Worm (Caenorhabditis elegans) whole organism, L1 larva: Measurements from ENCODE around the gene cylc-1.

Experiments
- C34B4.2 ChIP-seq: sonication (generic microtip); optimal IDR thresholded peaks from 2 replicates; lab custom pipeline; 2017; ENCODE audit warnings: mild to moderate bottlenecking, missing genetic modification characterization, missing compliant biosample characterization
- Y116A8C.19 ChIP-seq: sonication (generic microtip); optimal IDR thresholded peaks from 2 replicates; lab custom pipeline; 2016; ENCODE audit warnings: missing compliant biosample characterization, missing genetic modification characterization, borderline replicate concordance
- aha-1 ChIP-seq: fragments of 150-350 bp; optimal IDR thresholded peaks from 2 replicates; lab custom pipeline; 2014; ENCODE audit warnings: missing biosample characterization, missing genetic modification characterization
- alr-1 ChIP-seq: fragments of 200-800 bp; sonication (Bioruptor generic); optimal IDR thresholded peaks from 2 replicates; lab custom pipeline; 2018; ENCODE audit warnings: borderline replicate concordance, mild to moderate bottlenecking, missing genetic modification characterization, missing compliant biosample characterization
- aly-2 ChIP-seq: fragments of 150-350 bp; optimal IDR thresholded peaks from 2 replicates; lab custom pipeline; 2014; ENCODE audit warnings: missing biosample characterization, missing genetic modification characterization
- ama-1 ChIP-seq: fragments of 150-350 bp; optimal IDR thresholded peaks from 2 replicates; lab custom pipeline; 2014
- blmp-1 ChIP-seq: fragments of 150-350 bp; optimal IDR thresholded peaks from 2 replicates; lab custom pipeline; 2014; ENCODE audit warnings: missing biosample characterization, missing genetic modification characterization
- ceh-63 ChIP-seq: fragments of 200-800 bp; sonication (Bioruptor generic); optimal IDR thresholded peaks from 2 replicates; lab custom pipeline; 2018; ENCODE audit warnings: mild to moderate bottlenecking, missing genetic modification characterization, missing compliant biosample characterization
- ceh-82 ChIP-seq, 3 experiments: fragments of 150-350 bp in 1 of 3; sonication (generic microtip) in 2 of 3; optimal IDR thresholded peaks; 2 replicates each; lab custom pipeline; 2014 to 2017; ENCODE audit warnings: missing biosample characterization in 3 of 3, missing genetic modification characterization in 3 of 3
- ces-1 ChIP-seq: fragments of 150-350 bp; optimal IDR thresholded peaks from 2 replicates; lab custom pipeline; 2014; ENCODE audit warnings: missing biosample characterization, missing genetic modification reagents, missing genetic modification characterization
- dpl-1 ChIP-seq, 3 experiments: fragments of 150-350 bp in 2 of 3; sonication (generic microtip) in 1 of 3; optimal IDR thresholded peaks; 2 replicates each; lab custom pipeline; 2014 to 2017; ENCODE audit warnings: missing biosample characterization in 3 of 3, missing genetic modification characterization in 3 of 3, missing genetic modification reagents in 3 of 3
- efl-1 ChIP-seq, 4 experiments: fragments of 150-350 bp; optimal IDR thresholded peaks in 3 of 4; peaks in 1 of 4; 1 replicate in 1 of 4; 2 replicates in 3 of 4; lab custom pipeline; 2014; ENCODE audit warnings: missing biosample characterization in 2 of 4, missing genetic modification characterization in 2 of 4, missing genetic modification reagents in 2 of 4
- egl-13 ChIP-seq: sonication (generic microtip); optimal IDR thresholded peaks from 2 replicates; lab custom pipeline; 2016; ENCODE audit warnings: missing genotype, missing genetic modification reagents, missing genetic modification characterization, missing compliant biosample characterization
- egl-27 ChIP-seq, 2 experiments: fragments of 150-350 bp in 1 of 2; sonication (generic microtip); optimal IDR thresholded peaks; 3 replicates each; lab custom pipeline; 2017 to 2018; ENCODE audit warnings: missing biosample characterization in 2 of 2, missing genetic modification characterization in 2 of 2, missing genetic modification reagents in 2 of 2
- elt-2 ChIP-seq: sonication (generic microtip); optimal IDR thresholded peaks from 2 replicates; lab custom pipeline; 2016; ENCODE audit warnings: missing genetic modification characterization, mild to moderate bottlenecking, inconsistent platforms, missing compliant biosample characterization, missing genetic modification reagents
- ets-5 ChIP-seq: fragments of 200-800 bp; sonication (Bioruptor generic); IDR thresholded peaks from 2 replicates; pipeline ENCODE4 v1.3.6; 2022; ENCODE audit warnings: missing genetic modification characterization, missing compliant biosample characterization
- fkh-10 ChIP-seq: sonication (generic microtip); optimal IDR thresholded peaks from 2 replicates; lab custom pipeline; 2017; ENCODE audit warnings: missing biosample characterization, missing genetic modification reagents, missing genetic modification characterization
- fkh-8 ChIP-seq: sonication (generic microtip); optimal IDR thresholded peaks from 2 replicates; lab custom pipeline; 2016; ENCODE audit warnings: mild to moderate bottlenecking, missing genetic modification characterization, missing compliant biosample characterization
- fos-1 ChIP-seq: fragments of 150-350 bp; optimal IDR thresholded peaks from 2 replicates; lab custom pipeline; 2014; ENCODE audit warnings: missing biosample characterization, missing genetic modification characterization
- grh-1 ChIP-seq: fragments of 200-800 bp; sonication (Bioruptor generic); IDR thresholded peaks from 2 replicates; pipeline ENCODE4 v1.3.6; 2022; ENCODE audit warnings: missing genetic modification reagents, missing genetic modification characterization, missing compliant biosample characterization
- hlh-4 ChIP-seq: sonication (generic microtip); optimal IDR thresholded peaks from 2 replicates; lab custom pipeline; 2016; ENCODE audit warnings: mild to moderate bottlenecking, missing genetic modification characterization, missing compliant biosample characterization
- hpl-2 ChIP-seq: fragments of 150-350 bp; optimal IDR thresholded peaks from 2 replicates; lab custom pipeline; 2014; ENCODE audit warnings: missing biosample characterization, missing genetic modification reagents, missing genetic modification characterization
- irx-1 ChIP-seq: sonication (generic microtip); optimal IDR thresholded peaks from 2 replicates; lab custom pipeline; 2016; ENCODE audit warnings: missing genetic modification characterization, missing compliant biosample characterization
- lin-13 ChIP-seq: fragments of 150-350 bp; optimal IDR thresholded peaks from 2 replicates; lab custom pipeline; 2014; ENCODE audit warnings: missing biosample characterization, missing genetic modification reagents, missing genetic modification characterization
- lin-14 ChIP-seq: fragments of 200-800 bp; sonication (Bioruptor generic); optimal IDR thresholded peaks from 2 replicates; lab custom pipeline; 2018; ENCODE audit warnings: mild to moderate bottlenecking, missing genetic modification characterization, moderate library complexity, missing compliant biosample characterization
- lin-35 ChIP-seq, 2 experiments: fragments of 150-350 bp; optimal IDR thresholded peaks; 2 replicates each; lab custom pipeline; 2014; ENCODE audit warnings: missing biosample characterization in 2 of 2, missing genetic modification characterization in 2 of 2, missing genetic modification reagents in 2 of 2
- lir-3 ChIP-seq: sonication (generic microtip); optimal IDR thresholded peaks from 2 replicates; lab custom pipeline; 2016; ENCODE audit warnings: mild to moderate bottlenecking, missing genetic modification characterization, moderate library complexity, missing compliant biosample characterization; ENCODE audit not compliant: poor library complexity
- mab-9 ChIP-seq: fragments of 200-800 bp; sonication (Bioruptor generic); IDR thresholded peaks from 2 replicates; pipeline ENCODE4 v1.3.6; 2022; ENCODE audit warnings: missing genetic modification reagents, missing genetic modification characterization, missing compliant biosample characterization
- mef-2 ChIP-seq: fragments of 150-350 bp; optimal IDR thresholded peaks from 2 replicates; lab custom pipeline; 2014; ENCODE audit warnings: missing biosample characterization, missing genetic modification characterization
- mep-1 ChIP-seq: fragments of 150-350 bp; optimal IDR thresholded peaks from 2 replicates; lab custom pipeline; 2014; ENCODE audit warnings: missing biosample characterization, missing genetic modification characterization
- nhr-11 ChIP-seq: fragments of 150-350 bp; optimal IDR thresholded peaks from 2 replicates; lab custom pipeline; 2014; ENCODE audit warnings: missing biosample characterization, missing genetic modification characterization
- nhr-237 ChIP-seq: fragments of 150-350 bp; optimal IDR thresholded peaks from 2 replicates; lab custom pipeline; 2014; ENCODE audit warnings: missing biosample characterization, missing genetic modification characterization
- nhr-28 ChIP-seq: fragments of 150-350 bp; optimal IDR thresholded peaks from 2 replicates; lab custom pipeline; 2014; ENCODE audit warnings: missing biosample characterization, missing genetic modification characterization
- nhr-76 ChIP-seq: sonication (generic microtip); optimal IDR thresholded peaks from 2 replicates; lab custom pipeline; 2017; ENCODE audit warnings: missing biosample characterization, missing genetic modification characterization
- nhr-84 ChIP-seq: sonication (generic microtip); optimal IDR thresholded peaks from 2 replicates; lab custom pipeline; 2017; ENCODE audit warnings: missing biosample characterization, missing genetic modification characterization
- pax-3 ChIP-seq: fragments of 200-800 bp; sonication (Bioruptor generic); optimal IDR thresholded peaks from 2 replicates; lab custom pipeline; 2018; ENCODE audit warnings: mild to moderate bottlenecking, missing genetic modification characterization, moderate library complexity, missing compliant biosample characterization
- pqm-1 ChIP-seq: sonication (generic microtip); optimal IDR thresholded peaks from 3 replicates; lab custom pipeline; 2017; ENCODE audit warnings: missing biosample characterization, missing genetic modification characterization
- rnt-1 ChIP-seq: sonication (generic microtip); optimal IDR thresholded peaks from 2 replicates; lab custom pipeline; 2016; ENCODE audit warnings: mild to moderate bottlenecking, missing genetic modification characterization, moderate library complexity, missing compliant biosample characterization
- skn-1 ChIP-seq: fragments of 150-350 bp; optimal IDR thresholded peaks from 2 replicates; lab custom pipeline; 2014; ENCODE audit warnings: missing biosample characterization, missing genetic modification characterization
- snpc-4 ChIP-seq: fragments of 150-350 bp; optimal IDR thresholded peaks from 2 replicates; lab custom pipeline; 2014; ENCODE audit warnings: missing biosample characterization, missing genetic modification characterization
- snu-23 ChIP-seq: sonication (generic microtip); optimal IDR thresholded peaks from 2 replicates; lab custom pipeline; 2016; ENCODE audit warnings: missing genetic modification characterization, missing compliant biosample characterization
- sox-4 ChIP-seq: sonication (generic microtip); optimal IDR thresholded peaks from 2 replicates; lab custom pipeline; 2016; ENCODE audit warnings: missing genetic modification characterization, missing compliant biosample characterization
- sptf-1 ChIP-seq: fragments of 150-350 bp; optimal IDR thresholded peaks from 2 replicates; lab custom pipeline; 2014; ENCODE audit warnings: missing biosample characterization, missing genetic modification characterization
- sup-37 ChIP-seq: fragments of 200-800 bp; sonication (Bioruptor generic); optimal IDR thresholded peaks from 2 replicates; lab custom pipeline; 2018; ENCODE audit warnings: mild to moderate bottlenecking, missing genetic modification characterization, missing compliant biosample characterization
- swsn-7 ChIP-seq: sonication (generic microtip); optimal IDR thresholded peaks from 2 replicates; lab custom pipeline; 2016; ENCODE audit warnings: missing genetic modification characterization, missing compliant biosample characterization
- tbx-2 ChIP-seq: sonication (generic microtip); optimal IDR thresholded peaks from 2 replicates; lab custom pipeline; 2016; ENCODE audit warnings: missing genetic modification characterization, missing compliant biosample characterization
- tlp-1 ChIP-seq: fragments of 150-350 bp; optimal IDR thresholded peaks from 2 replicates; lab custom pipeline; 2014; ENCODE audit warnings: missing biosample characterization, missing genetic modification characterization
- unc-130 ChIP-seq: fragments of 150-350 bp; optimal IDR thresholded peaks from 2 replicates; lab custom pipeline; 2017; ENCODE audit warnings: missing biosample characterization, missing genetic modification characterization, inconsistent platforms
- vab-15 ChIP-seq: sonication (generic microtip); optimal IDR thresholded peaks from 2 replicates; lab custom pipeline; 2017; ENCODE audit warnings: missing genotype, mild to moderate bottlenecking, missing genetic modification characterization, missing compliant biosample characterization
- xbp-1 ChIP-seq: sonication (generic microtip); optimal IDR thresholded peaks from 2 replicates; lab custom pipeline; 2016; ENCODE audit warnings: missing genetic modification characterization, missing compliant biosample characterization
- zip-4 ChIP-seq: fragments of 200-800 bp; sonication (Bioruptor generic); optimal IDR thresholded peaks from 2 replicates; lab custom pipeline; 2018; ENCODE audit warnings: mild to moderate bottlenecking, missing genetic modification characterization, moderate library complexity, missing compliant biosample characterization
- ztf-11 ChIP-seq, 2 experiments: sonication (generic microtip); optimal IDR thresholded peaks; 2 replicates each; lab custom pipeline; 2016 to 2017; ENCODE audit warnings: missing genetic modification characterization in 2 of 2, missing biosample characterization in 1 of 2, missing compliant biosample characterization in 1 of 2
- ztf-4 ChIP-seq: fragments of 150-350 bp; optimal IDR thresholded peaks from 2 replicates; lab custom pipeline; 2014; ENCODE audit warnings: missing biosample characterization, missing genetic modification characterization

Gene cylc-1

DNA sequence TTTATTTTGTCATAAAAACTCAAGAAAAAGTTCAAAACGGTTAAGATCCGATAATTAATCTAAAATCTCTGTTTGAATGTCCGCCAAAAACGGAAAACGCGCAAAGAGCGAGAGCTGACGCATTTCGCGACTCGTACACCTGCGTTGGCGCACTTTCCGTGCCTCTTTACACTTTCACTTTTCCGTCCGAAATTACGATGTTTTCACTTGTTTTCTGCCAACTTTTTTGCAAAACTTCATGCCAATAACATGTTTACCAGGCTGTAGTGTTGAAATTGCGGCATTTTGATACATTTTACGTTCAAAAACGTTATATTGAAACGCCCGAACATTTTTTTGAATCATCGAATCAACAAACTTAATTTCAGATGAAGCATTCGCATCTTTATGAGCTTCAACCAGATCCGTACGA is 41.8 kb downstream of the cylc-1 start, which contains the start of gene W03F8.4:
TSS of gene W03F8.4 (plus strand) at position 369 of the 412 bp plus-strand sequence.
- TF ChIP-seq rnt-1 (tag; lab: Kevin White, UChicago) (peak; percentile 97), fkh-10 (GFP tag; lab: Kevin White, UChicago) (peak; percentile 67), elt-2 (tag; lab: Kevin White, UChicago) (peak; percentile 82), nhr-11 (tag; lab: Kevin White, UChicago) (peak; percentile 89), aha-1 (tag; lab: Kevin White, UChicago) (peak; percentile 68), ztf-4 (peak; percentile 91), ceh-63 (GFP tag; lab: Kevin White, UChicago) (no peak), mep-1 (tag; lab: Kevin White, UChicago) (peak; percentile 98), skn-1 (tag; lab: Kevin White, UChicago) (peak; percentile 85), ceh-82 (tag; optimal IDR thresholded peaks at IDR 0.05; lab: Kevin White, UChicago) (peak; percentile 92 to 96 (median 95)), grh-1 (peak; percentile 98), ama-1 (no peak), lir-3 (tag; lab: Kevin White, UChicago) (peak; percentile 84), alr-1 (tag; lab: Kevin White, UChicago) (no peak), snu-23 (peak; percentile 98), egl-27 (tag; optimal IDR thresholded peaks at IDR 0.05; lab: Kevin White, UChicago) (peak in 1 of 2 experiments; percentile 43), mab-9 (GFP tag; lab: Robert Waterston, UW) (peak; percentile 88), nhr-237 (tag; lab: Kevin White, UChicago) (peak; percentile 51), sptf-1 (tag; lab: Kevin White, UChicago) (no peak), lin-13 (GFP tag; lab: Kevin White, UChicago) (peak; percentile 90), snpc-4 (tag; lab: Kevin White, UChicago) (peak; percentile 90), xbp-1 (peak; percentile 94), irx-1 (tag; lab: Kevin White, UChicago) (peak; percentile 93), dpl-1 (GFP tag; optimal IDR thresholded peaks at IDR 0.05; lab: Kevin White, UChicago) (peak; percentile 99), egl-13 (peak; percentile 93), ces-1 (no peak), vab-15 (peak; percentile 43), tlp-1 (tag; lab: Kevin White, UChicago) (no peak), unc-130 (tag; lab: Kevin White, UChicago) (peak; percentile 96), hlh-4 (tag; lab: Kevin White, UChicago) (no peak), pqm-1 (tag; lab: Kevin White, UChicago) (no peak), lin-14 (GFP tag; lab: Kevin White, UChicago) (peak; percentile 95), mef-2 (tag; lab: Kevin White, UChicago) (peak; percentile 67), pax-3 (tag; lab: Kevin White, UChicago) (peak; percentile 84), ztf-11 (tag; optimal IDR thresholded peaks at IDR 0.05; lab: Kevin White, UChicago) (peak; percentile 52 to 77), Y116A8C.19 (tag; lab: Kevin White, UChicago) (peak; percentile 37), sup-37 (GFP tag; lab: Kevin White, UChicago) (peak; percentile 92), swsn-7 (tag; lab: Kevin White, UChicago) (peak; percentile 96), efl-1 (optimal IDR thresholded peaks at IDR 0.05; lab: Kevin White, UChicago) (peak; percentile 96 to 100), efl-1 (GFP tag; optimal IDR thresholded peaks at IDR 0.05 in 1 of 2; lab: Kevin White, UChicago) (peak; percentile 99 to 100), nhr-84 (tag; lab: Kevin White, UChicago) (peak; percentile 10), zip-4 (GFP tag; lab: Kevin White, UChicago) (peak; percentile 86), nhr-28 (tag; lab: Kevin White, UChicago) (no peak), nhr-76 (tag; lab: Kevin White, UChicago) (no peak), fkh-8 (peak; percentile 83), aly-2 (tag; lab: Kevin White, UChicago) (peak; percentile 85), sox-4 (tag; lab: Kevin White, UChicago) (peak; percentile 87), tbx-2 (peak; percentile 97), C34B4.2 (tag; lab: Kevin White, UChicago) (peak; percentile 31), hpl-2 (peak; percentile 54), ets-5 (no peak), lin-35 (GFP tag; optimal IDR thresholded peaks at IDR 0.05; lab: Kevin White, UChicago) (peak; percentile 99), fos-1 (tag; lab: Kevin White, UChicago) (peak; percentile 83), blmp-1 (tag; lab: Kevin White, UChicago) (peak; percentile 100)
